Worm (Caenorhabditis elegans) whole organism, midembryonic: ENCODE data around the gene F31F6.1.

Experiments
- T22C8.4 ChIP-seq: fragments of 200-800 bp; sonication (Bioruptor generic); IDR thresholded peaks from 2 replicates; pipeline ENCODE4 v1.3.6; 2022; ENCODE audit warnings: missing genetic modification characterization, missing compliant biosample characterization
- cog-1 ChIP-seq: sonication (generic microtip); optimal IDR thresholded peaks from 2 replicates; lab custom pipeline; 2016; ENCODE audit warnings: missing genetic modification characterization, missing compliant biosample characterization
- flt-1 ChIP-seq: fragments of 200-800 bp; sonication (Bioruptor generic); IDR thresholded peaks from 2 replicates; pipeline ENCODE4 v1.3.6; 2022; ENCODE audit warnings: missing genetic modification characterization, missing compliant biosample characterization
- klf-2 ChIP-seq: fragments of 200-800 bp; sonication (Bioruptor generic); conservative IDR thresholded peaks from 2 replicates; pipeline ENCODE4 v1.3.6; 2022; ENCODE audit warnings: missing genetic modification reagents, missing genetic modification characterization, missing compliant biosample characterization
- med-1 ChIP-seq: sonication (generic microtip); optimal IDR thresholded peaks from 2 replicates; lab custom pipeline; 2017; ENCODE audit warnings: missing genetic modification characterization, mild to moderate bottlenecking, missing compliant biosample characterization, antibody characterized with exemption, missing genetic modification reagents; ENCODE audit not compliant: insufficient read depth
- ref-1 ChIP-seq: fragments of 200-800 bp; sonication (Bioruptor generic); conservative IDR thresholded peaks from 2 replicates; pipeline ENCODE4 v1.3.6; 2022; ENCODE audit warnings: missing genetic modification reagents, missing genetic modification characterization, missing compliant biosample characterization
- tab-1 ChIP-seq: fragments of 200-800 bp; sonication (Bioruptor generic); IDR thresholded peaks from 2 replicates; pipeline ENCODE4 v1.3.6; 2022; ENCODE audit warnings: missing genetic modification characterization, missing compliant biosample characterization
- ztf-23 ChIP-seq: fragments of 200-800 bp; sonication (Bioruptor generic); IDR thresholded peaks from 2 replicates; pipeline ENCODE4 v1.3.6; 2022; ENCODE audit warnings: missing genetic modification reagents, missing genetic modification characterization, missing compliant biosample characterization
- ztf-29 ChIP-seq: fragments of 200-800 bp; sonication (Bioruptor generic); IDR thresholded peaks from 2 replicates; pipeline ENCODE4 v1.3.6; 2022; ENCODE audit warnings: missing genetic modification reagents, missing genetic modification characterization, missing compliant biosample characterization

F31F6.1 gene

ce11 chrX:14868200-14868599, at the start of gene F31F6.1:
Gene F31F6.1 (minus strand): TSS chrX:14868300.
- TF ChIP-seq T22C8.4 (GFP tag; lab: Robert Waterston, UW) (no peak), tab-1 (GFP tag; lab: Robert Waterston, UW) (no peak), klf-2 (GFP tag; lab: Robert Waterston, UW) (no peak), cog-1 (tag; lab: Kevin White, UChicago) (no peak)

- TF ChIP-seq flt-1 (GFP tag; lab: Robert Waterston, UW) (no peak), ztf-23 (no peak), ref-1 (no peak), med-1 (no peak), T22C8.4 (GFP tag; lab: Robert Waterston, UW) (no peak), tab-1 (GFP tag; lab: Robert Waterston, UW) (no peak), cog-1 (tag; lab: Kevin White, UChicago) (no peak), ztf-29 (GFP tag; lab: Robert Waterston, UW) (no peak), klf-2 (GFP tag; lab: Robert Waterston, UW) (no peak)
Measured at ce11 chrX:14916767-14917166, 48.7 kb upstream of the F31F6.1 start.

ce11 chrX:14910689-14911088, 42.6 kb upstream of the F31F6.1 start:
- TF ChIP-seq cog-1 (tag; lab: Kevin White, UChicago) (no peak), T22C8.4 (GFP tag; lab: Robert Waterston, UW) (no peak), ztf-29 (GFP tag; lab: Robert Waterston, UW) (no peak), ref-1 (no peak), tab-1 (GFP tag; lab: Robert Waterston, UW) (no peak), med-1 (no peak), flt-1 (GFP tag; lab: Robert Waterston, UW) (no peak), klf-2 (GFP tag; lab: Robert Waterston, UW) (no peak), ztf-23 (no peak)

ce11 chrX:14907257-14907801, 39.2 kb upstream of the F31F6.1 start:
- no peak for TF ChIP-seq cog-1 (tag; lab: Kevin White, UChicago)
- TF ChIP-seq flt-1 (GFP tag; lab: Robert Waterston, UW): no peak
- TF ChIP-seq T22C8.4 (GFP tag; lab: Robert Waterston, UW): no peak
- TF ChIP-seq klf-2 (GFP tag; lab: Robert Waterston, UW): no peak
- TF ChIP-seq tab-1 (GFP tag; lab: Robert Waterston, UW): no peak
- TF ChIP-seq ztf-23: no peak
- TF ChIP-seq ztf-29 (GFP tag; lab: Robert Waterston, UW): no peak
- no peak for TF ChIP-seq ref-1
- no peak for TF ChIP-seq med-1

- TF ChIP-seq ref-1 (no peak), cog-1 (tag; lab: Kevin White, UChicago) (no peak)
Measured at ce11 chrX:14905161-14905560, 37.1 kb upstream of the F31F6.1 start, which contains the start of gene hex-5. Gene hex-5 (minus strand): TSS chrX:14905261.

ce11 chrX:14903424-14903823, 35.3 kb upstream of the F31F6.1 start:
- no peak for TF ChIP-seq flt-1 (GFP tag; lab: Robert Waterston, UW)
- TF ChIP-seq ztf-23: no peak
- no peak for TF ChIP-seq cog-1 (tag; lab: Kevin White, UChicago)
- no peak for TF ChIP-seq med-1
- no peak for TF ChIP-seq klf-2 (GFP tag; lab: Robert Waterston, UW)
- no peak for TF ChIP-seq tab-1 (GFP tag; lab: Robert Waterston, UW)
- no peak for TF ChIP-seq ref-1
- no peak for TF ChIP-seq T22C8.4 (GFP tag; lab: Robert Waterston, UW)
- no peak for TF ChIP-seq ztf-29 (GFP tag; lab: Robert Waterston, UW)

DNA sequence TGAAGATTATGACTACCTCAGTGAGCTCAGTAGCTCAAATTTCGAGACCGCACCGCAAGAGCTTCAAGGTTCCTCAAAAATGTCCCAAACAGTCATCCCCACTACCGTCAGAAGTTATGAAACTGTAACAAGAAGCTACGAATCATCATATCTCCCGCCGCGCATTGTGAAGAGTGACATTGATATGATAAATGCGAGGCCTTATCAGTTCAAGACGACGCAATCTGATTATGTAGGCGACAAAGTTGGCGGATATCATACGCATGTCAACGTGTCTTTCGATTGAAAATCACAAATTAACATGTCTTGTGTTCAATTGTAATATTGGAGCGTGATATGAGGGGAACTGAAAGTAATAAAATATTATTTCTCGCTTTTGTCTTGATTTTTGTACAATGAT, 32.4 kb upstream of the F31F6.1 start:
- no peak for TF ChIP-seq klf-2 (GFP tag; lab: Robert Waterston, UW)
- no peak for TF ChIP-seq tab-1 (GFP tag; lab: Robert Waterston, UW)
- TF ChIP-seq flt-1 (GFP tag; lab: Robert Waterston, UW): no peak
- TF ChIP-seq T22C8.4 (GFP tag; lab: Robert Waterston, UW): no peak
- no peak for TF ChIP-seq med-1
- no peak for TF ChIP-seq cog-1 (tag; lab: Kevin White, UChicago)
- TF ChIP-seq ztf-29 (GFP tag; lab: Robert Waterston, UW): no peak
- TF ChIP-seq ref-1: no peak

ce11 chrX:14898205-14898604, 30.1 kb upstream of the F31F6.1 start, which contains the start of gene lips-8:
Gene lips-8 (plus strand): TSS chrX:14898505.
- TF ChIP-seq med-1: no peak
- no peak for TF ChIP-seq tab-1 (GFP tag; lab: Robert Waterston, UW)
- no peak for TF ChIP-seq klf-2 (GFP tag; lab: Robert Waterston, UW)
- no peak for TF ChIP-seq cog-1 (tag; lab: Kevin White, UChicago)
- TF ChIP-seq ref-1: no peak
- no peak for TF ChIP-seq flt-1 (GFP tag; lab: Robert Waterston, UW)
- no peak for TF ChIP-seq ztf-29 (GFP tag; lab: Robert Waterston, UW)

DNA sequence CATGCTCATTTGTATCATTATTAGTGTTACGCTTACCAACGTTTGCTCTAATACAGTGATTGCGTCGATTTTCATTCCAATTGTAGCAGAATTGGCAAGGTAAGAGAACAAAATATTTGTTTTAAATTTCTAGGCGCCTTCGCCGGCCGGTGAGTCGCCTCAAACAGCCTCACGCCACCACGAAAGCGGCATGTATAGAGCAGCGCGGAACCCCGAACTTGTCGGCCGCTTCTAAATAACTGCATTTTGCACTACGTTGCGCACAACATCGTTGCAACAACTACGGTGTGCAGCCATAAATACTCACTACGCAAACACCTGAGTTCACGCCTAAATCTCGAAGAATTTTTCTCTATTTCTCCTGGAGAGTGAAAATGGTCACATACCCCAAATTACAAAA, 29.1 kb upstream of the F31F6.1 start:
- TF ChIP-seq cog-1 (tag; lab: Kevin White, UChicago) (no peak), klf-2 (GFP tag; lab: Robert Waterston, UW) (no peak), flt-1 (GFP tag; lab: Robert Waterston, UW) (no peak), tab-1 (GFP tag; lab: Robert Waterston, UW) (no peak), ztf-29 (GFP tag; lab: Robert Waterston, UW) (no peak), med-1 (no peak), T22C8.4 (GFP tag; lab: Robert Waterston, UW) (no peak), ref-1 (no peak), ztf-23 (no peak)

ce11 chrX:14894845-14895244, 26.7 kb upstream of the F31F6.1 start, which contains the start of gene nac-1:
Gene nac-1 (plus strand): TSS chrX:14895145.
- TF ChIP-seq cog-1 (tag; lab: Kevin White, UChicago) (no peak), ref-1 (no peak), flt-1 (GFP tag; lab: Robert Waterston, UW) (no peak), med-1 (no peak), tab-1 (GFP tag; lab: Robert Waterston, UW) (no peak), ztf-23 (no peak), ztf-29 (GFP tag; lab: Robert Waterston, UW) (no peak), klf-2 (GFP tag; lab: Robert Waterston, UW) (no peak), T22C8.4 (GFP tag; lab: Robert Waterston, UW) (no peak)
